Fruit fly (Drosophila melanogaster) whole organism: Measurements from ENCODE around the gene CG10431.

Source experiments
- Dll ChIP-seq: fragments of >200 bp; optimal IDR thresholded peaks from 2 replicates; lab custom pipeline; 2017
- EcR ChIP-seq, 2 experiments: fragments of >200 bp; optimal IDR thresholded peaks; 2 replicates each; lab custom pipeline; 2017; ENCODE audit warnings: missing biosample characterization in 2 of 2, missing genetic modification characterization in 2 of 2, missing genetic modification reagents in 2 of 2
- psq ChIP-seq: fragments of >200 bp; optimal IDR thresholded peaks from 2 replicates; lab custom pipeline; 2017
- usp ChIP-seq: fragments of >200 bp; optimal IDR thresholded peaks from 2 replicates; lab custom pipeline; 2017; ENCODE audit warnings: missing biosample characterization, missing genetic modification characterization, mixed read lengths

DNA sequence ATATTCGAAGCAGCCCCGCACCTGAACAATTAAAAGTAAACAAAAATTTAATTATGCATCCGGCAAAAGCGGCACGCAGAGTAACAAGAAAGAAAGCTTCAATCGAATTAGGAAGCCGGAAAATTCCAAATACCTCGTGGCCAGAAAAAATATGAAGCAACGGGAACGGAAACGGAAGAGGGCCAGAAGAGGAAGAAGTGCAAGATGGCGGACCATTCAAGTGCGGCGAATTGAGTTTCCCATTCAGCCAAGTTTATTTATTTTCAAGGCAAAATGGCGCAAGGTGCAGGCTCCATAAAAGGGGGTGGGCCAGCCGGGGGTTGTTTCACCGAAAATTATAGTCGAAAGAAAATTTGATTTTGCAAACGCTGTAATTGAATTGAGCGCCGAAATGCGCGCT is 39.9 kb upstream of the CG10431 start:
- no peak for TF ChIP-seq EcR (GFP tag; optimal IDR thresholded peaks at IDR 0.05; lab: Kevin White, UChicago)
- no peak for TF ChIP-seq Dll (lab: Kevin White, UChicago)
- TF ChIP-seq usp: no peak
- no peak for TF ChIP-seq psq (lab: Kevin White, UChicago)
